Fruit fly (Drosophila melanogaster) whole organism: Measurements from ENCODE around the gene bc10.

Experiments used
- CG8478 ChIP-seq: fragments of >200 bp; optimal IDR thresholded peaks from 2 replicates; lab custom pipeline; 2018; ENCODE audit warnings: inconsistent platforms
- Dll ChIP-seq: fragments of >200 bp; optimal IDR thresholded peaks from 2 replicates; lab custom pipeline; 2017
- EcR ChIP-seq, 2 experiments: fragments of >200 bp; optimal IDR thresholded peaks; 2 replicates each; lab custom pipeline; 2017; ENCODE audit warnings: missing biosample characterization in 2 of 2, missing genetic modification characterization in 2 of 2, missing genetic modification reagents in 2 of 2
- pan ChIP-seq: fragments of >200 bp; optimal IDR thresholded peaks from 2 replicates; lab custom pipeline; 2017
- psq ChIP-seq: fragments of >200 bp; optimal IDR thresholded peaks from 2 replicates; lab custom pipeline; 2017
- usp ChIP-seq: fragments of >200 bp; optimal IDR thresholded peaks from 2 replicates; lab custom pipeline; 2017; ENCODE audit warnings: missing biosample characterization, missing genetic modification characterization, mixed read lengths

Gene bc10

DNA sequence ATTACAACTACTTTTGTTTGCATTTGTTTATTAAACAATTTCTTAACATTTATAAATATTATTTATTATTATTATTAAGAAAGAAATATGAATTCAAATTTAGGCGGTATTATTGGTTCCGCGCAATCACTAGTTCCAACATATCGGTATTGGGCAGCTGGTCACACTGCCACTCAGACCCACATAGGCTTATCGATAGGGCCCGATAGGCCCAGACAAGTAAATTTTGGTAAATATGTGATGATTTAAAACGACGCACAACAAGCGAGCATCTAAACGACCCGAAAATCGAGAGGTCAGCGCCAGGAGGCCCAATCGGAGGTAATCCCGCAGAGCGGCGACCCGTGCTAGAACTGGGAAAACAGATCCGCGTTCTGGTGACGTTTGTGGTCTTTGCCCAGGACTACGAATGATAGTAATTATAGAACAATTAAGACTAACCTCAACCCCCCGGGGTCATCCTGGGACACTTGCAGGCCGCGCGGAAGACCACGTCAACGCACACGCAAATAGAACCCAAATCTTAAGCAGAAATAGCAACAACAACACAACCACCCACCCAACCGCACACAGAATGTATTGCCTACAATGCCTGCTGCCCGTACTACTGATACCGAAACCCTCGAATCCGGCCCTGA is at the start of gene bc10:
Gene bc10 (plus strand): TSS at position 181 of the 638 bp plus-strand sequence.
- TF ChIP-seq Dll: no peak
- TF ChIP-seq usp (GFP tag; lab: Kevin White, UChicago): no peak

DNA sequence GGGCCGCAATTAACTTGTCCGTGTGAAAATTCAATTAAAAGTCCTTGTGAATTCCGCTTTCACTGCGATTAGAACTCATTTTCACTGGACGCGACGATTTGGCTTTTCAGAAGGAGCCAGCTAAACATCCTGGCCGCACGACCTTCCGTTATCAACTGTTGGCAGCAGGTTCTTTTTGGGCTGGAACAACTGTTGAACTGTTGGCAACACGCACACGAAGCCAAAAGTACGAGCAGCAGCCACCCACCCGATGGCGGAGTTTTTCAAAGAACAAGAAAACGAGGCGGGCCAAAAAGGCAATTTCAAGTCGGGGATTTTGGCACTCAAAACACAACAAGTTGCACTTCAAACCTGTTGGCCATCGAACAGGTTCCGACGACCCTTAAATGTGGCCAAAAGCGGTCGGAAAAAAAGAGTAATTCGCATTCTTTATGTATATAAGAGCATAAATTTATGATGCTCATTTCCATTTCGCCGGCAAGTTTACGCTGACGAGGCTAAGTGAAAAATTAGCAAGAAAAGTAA is 42.1 kb upstream of the bc10 start:
- TF ChIP-seq pan (lab: Kevin White, UChicago) (no peak), usp (GFP tag; lab: Kevin White, UChicago) (no peak), Dll (no peak), psq (lab: Kevin White, UChicago) (no peak), CG8478 (lab: Kevin White, UChicago) (no peak), EcR (GFP tag; optimal IDR thresholded peaks at IDR 0.05; lab: Kevin White, UChicago) (no peak)

- TF ChIP-seq usp (GFP tag; lab: Kevin White, UChicago) (no peak), EcR (GFP tag; optimal IDR thresholded peaks at IDR 0.05; lab: Kevin White, UChicago) (no peak), pan (lab: Kevin White, UChicago) (no peak)
Observed at dm6 chr3L:5529241-5529640, 35.8 kb upstream of the bc10 start, which contains the start of gene Lkr. Lkr (minus strand) TSS chr3L:5529341.

dm6 chr3L:5534253-5534652 is 30.8 kb upstream of the bc10 start:
- no peak for TF ChIP-seq psq (lab: Kevin White, UChicago)
- no peak for TF ChIP-seq usp (GFP tag; lab: Kevin White, UChicago)
- TF ChIP-seq Dll: no peak
- no peak for TF ChIP-seq CG8478 (lab: Kevin White, UChicago)
- TF ChIP-seq EcR (GFP tag; optimal IDR thresholded peaks at IDR 0.05; lab: Kevin White, UChicago): no peak
- TF ChIP-seq pan (lab: Kevin White, UChicago): no peak

DNA sequence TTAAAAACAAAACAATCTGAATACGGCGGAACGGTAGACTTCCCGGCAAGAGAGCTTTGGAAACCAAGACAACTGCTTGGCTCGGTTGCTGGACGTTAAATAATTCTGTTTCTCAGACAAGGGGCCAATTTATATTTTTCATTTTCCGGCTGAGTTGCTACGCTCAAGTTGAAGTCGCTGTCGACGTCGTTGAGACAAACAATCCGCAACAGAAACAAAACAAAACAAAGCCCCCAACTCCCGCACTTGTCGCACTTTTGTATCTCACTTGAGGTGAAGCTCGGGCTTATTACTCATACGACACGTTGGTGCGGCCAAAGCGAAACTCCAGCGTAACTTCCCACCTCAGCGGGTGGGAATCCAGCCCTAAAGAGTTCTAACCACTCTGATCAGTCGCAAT is 29.4 kb upstream of the bc10 start, which contains the start of gene CG13285:
Gene CG13285 (minus strand): TSS at position 101 of the 400 bp plus-strand sequence.
- no peak for TF ChIP-seq pan (lab: Kevin White, UChicago)
- TF ChIP-seq EcR (GFP tag; optimal IDR thresholded peaks at IDR 0.05; lab: Kevin White, UChicago): peak in 1 of 2 experiments; percentile 6

- peak; percentile 14 for TF ChIP-seq Dll
- no peak for TF ChIP-seq psq (lab: Kevin White, UChicago)
Observed at dm6 chr3L:5540637-5541241, 24.3 kb upstream of the bc10 start.

- TF ChIP-seq EcR (GFP tag; optimal IDR thresholded peaks at IDR 0.05; lab: Kevin White, UChicago) (no peak), psq (lab: Kevin White, UChicago) (no peak), CG8478 (lab: Kevin White, UChicago) (no peak), Dll (no peak), pan (lab: Kevin White, UChicago) (no peak), usp (GFP tag; lab: Kevin White, UChicago) (no peak)
Observed at dm6 chr3L:5542772-5543371, 22.2 kb upstream of the bc10 start.

DNA sequence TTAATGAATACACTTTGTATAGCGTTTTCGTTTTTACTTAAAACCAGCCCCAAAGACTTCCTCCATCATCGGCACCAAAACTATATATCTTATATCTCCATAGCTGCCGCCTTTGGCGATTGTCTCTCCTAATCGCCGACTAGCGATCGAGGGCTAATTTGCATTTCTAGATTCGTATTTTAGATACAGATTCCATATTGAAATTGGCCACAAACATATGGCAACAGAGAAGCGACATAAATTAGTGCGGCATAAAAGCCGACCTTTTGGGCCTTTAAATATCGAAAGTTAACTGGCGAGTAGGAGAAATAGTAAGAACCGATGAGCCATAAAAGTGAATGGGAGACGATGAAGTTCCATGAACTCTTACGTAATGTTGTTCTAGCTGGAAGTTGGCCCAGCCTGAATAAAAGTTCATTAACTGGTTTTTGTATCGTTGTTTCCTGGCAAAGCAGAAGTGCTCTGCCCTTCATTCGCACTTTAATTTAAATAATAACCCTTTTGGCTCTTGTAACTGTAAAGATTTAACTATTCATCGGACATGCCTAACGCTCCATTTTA is 16.4 kb upstream of the bc10 start:
- no peak for TF ChIP-seq pan (lab: Kevin White, UChicago)
- no peak for TF ChIP-seq EcR (GFP tag; optimal IDR thresholded peaks at IDR 0.05; lab: Kevin White, UChicago)
- TF ChIP-seq usp (GFP tag; lab: Kevin White, UChicago): no peak
- TF ChIP-seq Dll: no peak
- TF ChIP-seq CG8478 (lab: Kevin White, UChicago): no peak
- TF ChIP-seq psq (lab: Kevin White, UChicago): no peak

- TF ChIP-seq pan (lab: Kevin White, UChicago) (no peak), usp (GFP tag; lab: Kevin White, UChicago) (no peak), EcR (GFP tag; optimal IDR thresholded peaks at IDR 0.05; lab: Kevin White, UChicago) (no peak), CG8478 (lab: Kevin White, UChicago) (no peak), psq (lab: Kevin White, UChicago) (no peak), Dll (no peak)
Observed at dm6 chr3L:5551087-5551486, 13.9 kb upstream of the bc10 start, which contains the start of gene frm. frm (minus strand) TSS chr3L:5551159.

dm6 chr3L:5553717-5554116 is 11.3 kb upstream of the bc10 start:
- TF ChIP-seq Dll (no peak), pan (lab: Kevin White, UChicago) (no peak), psq (lab: Kevin White, UChicago) (no peak), CG8478 (lab: Kevin White, UChicago) (no peak), EcR (GFP tag; optimal IDR thresholded peaks at IDR 0.05; lab: Kevin White, UChicago) (no peak), usp (GFP tag; lab: Kevin White, UChicago) (no peak)

DNA sequence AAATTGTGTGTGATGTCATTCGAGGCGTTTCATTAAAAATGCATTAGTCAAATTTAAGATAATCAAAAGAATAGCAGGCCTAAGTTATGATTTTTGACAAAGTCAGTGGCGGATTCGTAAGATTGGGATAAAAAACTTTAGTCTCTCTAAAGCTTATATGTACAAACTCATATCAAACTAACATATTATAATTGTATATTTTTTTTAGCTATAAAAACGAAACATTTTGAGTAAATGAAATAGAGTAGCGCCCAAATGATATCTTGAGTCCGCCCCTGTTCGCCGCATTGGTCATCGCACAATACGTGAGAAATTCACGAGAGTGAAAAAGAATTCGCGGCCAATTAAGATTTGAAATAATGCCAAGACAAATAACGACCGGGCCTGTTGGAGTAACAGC is 10.7 kb upstream of the bc10 start:
- TF ChIP-seq pan (lab: Kevin White, UChicago): no peak
- no peak for TF ChIP-seq usp (GFP tag; lab: Kevin White, UChicago)
- TF ChIP-seq EcR (GFP tag; optimal IDR thresholded peaks at IDR 0.05; lab: Kevin White, UChicago): no peak

DNA sequence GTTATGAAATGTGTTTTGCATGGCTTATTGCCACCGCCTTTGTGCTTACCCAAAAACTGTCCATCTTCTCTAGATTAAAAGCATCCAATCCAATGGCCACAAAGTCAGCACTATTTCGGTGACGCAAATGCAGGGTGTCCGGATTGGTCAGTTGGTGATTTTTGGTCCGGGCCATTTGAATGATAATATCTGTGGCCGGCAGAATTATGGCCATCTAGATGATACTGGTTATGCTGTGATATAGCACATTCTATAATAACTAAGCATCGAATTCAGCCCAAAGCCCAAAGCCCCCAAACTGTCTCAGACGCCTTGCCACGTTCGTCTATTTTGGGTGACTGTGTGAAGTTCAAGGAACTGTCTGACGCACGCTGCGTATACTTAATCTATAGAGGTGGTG is 8.8 kb upstream of the bc10 start:
- no peak for TF ChIP-seq pan (lab: Kevin White, UChicago)
- no peak for TF ChIP-seq Dll
- TF ChIP-seq EcR (GFP tag; optimal IDR thresholded peaks at IDR 0.05; lab: Kevin White, UChicago): no peak
- TF ChIP-seq psq (lab: Kevin White, UChicago): no peak
- no peak for TF ChIP-seq usp (GFP tag; lab: Kevin White, UChicago)
- TF ChIP-seq CG8478 (lab: Kevin White, UChicago): no peak
